Worm (Caenorhabditis elegans): Measurements from ENCODE around the gene R07E5.6.
"Not testable (repeated sequence)": the region's sequence is repeated elsewhere in the genome, so short reads cannot be mapped to it uniquely, and the experiment has no call there.

The R07E5.6 gene

ce11 chrIII:4414041-4414440 is 15.5 kb downstream of the R07E5.6 start:
- peak; percentile 45 for TF ChIP-seq F13H6.1 (tag; optimal IDR thresholded peaks at IDR 0.05)
- TF ChIP-seq nhr-129 (tag; optimal IDR thresholded peaks at IDR 0.05), result peak; percentile 32
- TF ChIP-seq crh-2 (tag; optimal IDR thresholded peaks at IDR 0.05), result peak; percentile 36
- peak; percentile 36 for TF ChIP-seq Y55F3AM.14 (GFP tag; optimal IDR thresholded peaks at IDR 0.05)
- TF ChIP-seq sma-9 (GFP tag; optimal IDR thresholded peaks at IDR 0.05), result peak; percentile 79
- TF ChIP-seq sma-9 (tag; optimal IDR thresholded peaks at IDR 0.05), result not testable (repeated sequence)
- TF ChIP-seq egl-27 (tag; optimal IDR thresholded peaks at IDR 0.05), result peak; percentile 13
- peak; percentile 97 for TF ChIP-seq snpc-4 (tag; optimal IDR thresholded peaks at IDR 0.05)
- peak; percentile 37 for TF ChIP-seq nhr-25 (tag; optimal IDR thresholded peaks at IDR 0.05)
- peak; percentile 73 for TF ChIP-seq C34F6.9 (tag; optimal IDR thresholded peaks at IDR 0.05)
- TF ChIP-seq lin-13 (GFP tag; optimal IDR thresholded peaks at IDR 0.05), result peak; percentile 38
- TF ChIP-seq sma-3 (GFP tag; optimal IDR thresholded peaks at IDR 0.05), result peak; percentile 40
- TF ChIP-seq nhr-21 (tag; optimal IDR thresholded peaks at IDR 0.05), result peak; percentile 17
- peak; percentile 69 for TF ChIP-seq unc-55 (GFP tag; optimal IDR thresholded peaks at IDR 0.05)
- TF ChIP-seq gmeb-1 (tag; optimal IDR thresholded peaks at IDR 0.05), result peak; percentile 53
- TF ChIP-seq fos-1 (tag; optimal IDR thresholded peaks at IDR 0.05), result peak; percentile 12
- TF ChIP-seq lsy-2 (tag; optimal IDR thresholded peaks at IDR 0.05), result peak; percentile 46 to 73
- peak; percentile 16 for TF ChIP-seq nhr-6 (tag; optimal IDR thresholded peaks at IDR 0.05)

ce11 chrIII:4415135-4415534 is 16.6 kb downstream of the R07E5.6 start, which contains the start of gene R07E5.11:
Gene R07E5.11 (minus strand): TSS chrIII:4415235.
- TF ChIP-seq lin-39 (tag; optimal IDR thresholded peaks at IDR 0.05), result no peak
- no peak for TF ChIP-seq nhr-21 (tag; optimal IDR thresholded peaks at IDR 0.05)
- no peak for TF ChIP-seq aly-2 (tag; optimal IDR thresholded peaks at IDR 0.05)

- TF ChIP-seq snpc-4 (tag; optimal IDR thresholded peaks at IDR 0.05), result no peak
- TF ChIP-seq egl-27 (tag; optimal IDR thresholded peaks at IDR 0.05), result no peak
- TF ChIP-seq F13H6.1 (tag; optimal IDR thresholded peaks at IDR 0.05), result no peak
- TF ChIP-seq nhr-129 (tag; optimal IDR thresholded peaks at IDR 0.05), result no peak
- TF ChIP-seq aly-2 (tag; optimal IDR thresholded peaks at IDR 0.05), result no peak
- no peak for TF ChIP-seq nhr-237 (tag; optimal IDR thresholded peaks at IDR 0.05)
- no peak for TF ChIP-seq ztf-11 (tag; optimal IDR thresholded peaks at IDR 0.05)
- no peak for TF ChIP-seq skn-1 (tag; optimal IDR thresholded peaks at IDR 0.05)
- no peak for TF ChIP-seq lin-11 (tag; optimal IDR thresholded peaks at IDR 0.05)
- no peak for TF ChIP-seq dmd-4 (tag; optimal IDR thresholded peaks at IDR 0.05)
- TF ChIP-seq ama-1 (optimal IDR thresholded peaks at IDR 0.05), result no peak
- no peak for TF ChIP-seq peb-1 (tag; optimal IDR thresholded peaks at IDR 0.05)
- TF ChIP-seq ztf-1 (GFP tag; conservative IDR thresholded peaks at IDR 0.05), result no peak
- no peak for TF ChIP-seq elt-3 (tag; optimal IDR thresholded peaks at IDR 0.05)
- TF ChIP-seq nhr-11 (tag; optimal IDR thresholded peaks at IDR 0.05), result no peak
Observed at ce11 chrIII:4417956-4418355, 19.4 kb downstream of the R07E5.6 start, which contains the start of the genes R07E5.19 and pdcd-2. Gene R07E5.19 (minus strand): TSS chrIII:4418056. Gene pdcd-2 (minus strand): TSS chrIII:4418057.

- TF ChIP-seq mab-5 (tag; optimal IDR thresholded peaks at IDR 0.05) (peak; percentile 6), nhr-10 (tag; optimal IDR thresholded peaks at IDR 0.05) (no peak), ceh-82 (tag; optimal IDR thresholded peaks at IDR 0.05) (no peak), lin-39 (tag; optimal IDR thresholded peaks at IDR 0.05) (no peak), nhr-237 (tag; optimal IDR thresholded peaks at IDR 0.05) (no peak), mdl-1 (tag; optimal IDR thresholded peaks at IDR 0.05) (no peak), lin-11 (tag; optimal IDR thresholded peaks at IDR 0.05) (peak; percentile 43), lsy-2 (tag; optimal IDR thresholded peaks at IDR 0.05) (peak; percentile 61 to 82), sma-9 (GFP tag; optimal IDR thresholded peaks at IDR 0.05) (peak; percentile 61), sma-9 (tag; optimal IDR thresholded peaks at IDR 0.05) (no peak), ztf-1 (GFP tag; conservative IDR thresholded peaks at IDR 0.05) (no peak), nhr-21 (tag; optimal IDR thresholded peaks at IDR 0.05) (peak; percentile 38), snpc-4 (tag; optimal IDR thresholded peaks at IDR 0.05) (peak; percentile 58), C34F6.9 (tag; optimal IDR thresholded peaks at IDR 0.05) (peak; percentile 73), unc-39 (tag; optimal IDR thresholded peaks at IDR 0.05) (no peak), unc-55 (GFP tag; optimal IDR thresholded peaks at IDR 0.05) (peak; percentile 62), ztf-11 (tag; optimal IDR thresholded peaks at IDR 0.05) (no peak), skn-1 (tag; optimal IDR thresholded peaks at IDR 0.05) (no peak), ztf-4 (tag; optimal IDR thresholded peaks at IDR 0.05) (no peak), blmp-1 (tag; optimal IDR thresholded peaks at IDR 0.05; ENCODE audit: insufficient read depth) (no peak), nhr-129 (tag; optimal IDR thresholded peaks at IDR 0.05) (peak; percentile 38), nhr-11 (tag; optimal IDR thresholded peaks at IDR 0.05) (no peak), peb-1 (tag; optimal IDR thresholded peaks at IDR 0.05) (no peak), gmeb-1 (tag; optimal IDR thresholded peaks at IDR 0.05) (peak; percentile 88), lin-13 (GFP tag; optimal IDR thresholded peaks at IDR 0.05) (peak; percentile 52), F13H6.1 (tag; optimal IDR thresholded peaks at IDR 0.05) (peak; percentile 59), nhr-25 (tag; optimal IDR thresholded peaks at IDR 0.05) (peak; percentile 20), sma-3 (GFP tag; optimal IDR thresholded peaks at IDR 0.05) (peak; percentile 67), Y55F3AM.14 (GFP tag; optimal IDR thresholded peaks at IDR 0.05) (no peak), ama-1 (optimal IDR thresholded peaks at IDR 0.05) (peak; percentile 48), crh-2 (tag; optimal IDR thresholded peaks at IDR 0.05) (peak; percentile 66), fos-1 (tag; optimal IDR thresholded peaks at IDR 0.05) (no peak)
Observed at ce11 chrIII:4419117-4419978, 20.8 kb downstream of the R07E5.6 start, which contains the start of the genes R07E5.7 and cku-80. Gene R07E5.7 (minus strand): TSS chrIII:4419167. Gene cku-80 (plus strand): TSS chrIII:4419848.

All from whole organism, L2 larva.